Worm (Caenorhabditis elegans) whole organism, L3 larva: ENCODE results near the gene pir-2.

Source experiments
- R02D3.7 ChIP-seq: fragments of 150-350 bp; optimal IDR thresholded peaks from 2 replicates; lab custom pipeline; 2014; ENCODE audit warnings: missing biosample characterization, missing genetic modification characterization
- ZK546.5 ChIP-seq: sonication (generic microtip); optimal IDR thresholded peaks from 2 replicates; lab custom pipeline; 2017; ENCODE audit warnings: missing biosample characterization, missing genetic modification characterization
- aly-2 ChIP-seq: fragments of 150-350 bp; optimal IDR thresholded peaks from 2 replicates; lab custom pipeline; 2014; ENCODE audit warnings: missing biosample characterization, missing genetic modification characterization
- ama-1 ChIP-seq: fragments of 150-350 bp; optimal IDR thresholded peaks from 2 replicates; lab custom pipeline; 2018
- ceh-16 ChIP-seq: sonication (generic microtip); optimal IDR thresholded peaks from 2 replicates; lab custom pipeline; 2017; ENCODE audit warnings: missing biosample characterization, missing genetic modification characterization
- ceh-28 ChIP-seq: fragments of 150-350 bp; optimal IDR thresholded peaks from 2 replicates; lab custom pipeline; 2014; ENCODE audit warnings: missing biosample characterization, missing genetic modification reagents, missing genetic modification characterization
- ceh-82 ChIP-seq: fragments of 150-350 bp; optimal IDR thresholded peaks from 2 replicates; lab custom pipeline; 2014; ENCODE audit warnings: missing biosample characterization, missing genetic modification characterization
- ceh-9 ChIP-seq: sonication (generic microtip); optimal IDR thresholded peaks from 2 replicates; lab custom pipeline; 2018; ENCODE audit warnings: missing biosample characterization, missing genetic modification characterization
- daf-12 ChIP-seq: fragments of 150-350 bp; optimal IDR thresholded peaks from 2 replicates; lab custom pipeline; 2014; ENCODE audit warnings: missing biosample characterization, missing genetic modification reagents, missing genetic modification characterization
- egl-27 ChIP-seq: sonication (generic microtip); optimal IDR thresholded peaks from 4 replicates; lab custom pipeline; 2017; ENCODE audit warnings: missing biosample characterization, missing genetic modification reagents, missing genetic modification characterization
- egl-5 ChIP-seq: fragments of 150-350 bp; optimal IDR thresholded peaks from 2 replicates; lab custom pipeline; 2017; ENCODE audit warnings: missing biosample characterization, missing genetic modification reagents, missing genetic modification characterization, inconsistent platforms
- elt-1 ChIP-seq: fragments of 150-350 bp; optimal IDR thresholded peaks from 2 replicates; lab custom pipeline; 2014; ENCODE audit warnings: missing biosample characterization, missing genetic modification characterization
- elt-2 ChIP-seq: sonication (generic microtip); optimal IDR thresholded peaks from 2 replicates; lab custom pipeline; 2016; ENCODE audit warnings: missing genetic modification reagents, mild to moderate bottlenecking, missing genetic modification characterization, missing compliant biosample characterization
- eor-1 ChIP-seq, 2 experiments: fragments of 150-350 bp; optimal IDR thresholded peaks; 2 replicates each; lab custom pipeline; 2014 to 2018; ENCODE audit warnings: missing biosample characterization in 2 of 2, missing genetic modification characterization in 2 of 2
- fkh-10 ChIP-seq: sonication (generic microtip); optimal IDR thresholded peaks from 2 replicates; lab custom pipeline; 2017; ENCODE audit warnings: missing biosample characterization, missing genetic modification reagents, missing genetic modification characterization
- fkh-2 ChIP-seq: fragments of 150-350 bp; optimal IDR thresholded peaks from 2 replicates; lab custom pipeline; 2014; ENCODE audit warnings: missing biosample characterization, missing genetic modification reagents, missing genetic modification characterization
- fos-1 ChIP-seq: fragments of 150-350 bp; optimal IDR thresholded peaks from 2 replicates; lab custom pipeline; 2014; ENCODE audit warnings: missing biosample characterization, missing genetic modification characterization
- hmg-11 ChIP-seq: sonication (generic microtip); optimal IDR thresholded peaks from 2 replicates; lab custom pipeline; 2016; ENCODE audit warnings: missing genetic modification characterization, missing compliant biosample characterization
- jun-1 ChIP-seq: fragments of 150-350 bp; optimal IDR thresholded peaks from 2 replicates; lab custom pipeline; 2014; ENCODE audit warnings: missing biosample characterization, missing genetic modification reagents, missing genetic modification characterization
- lin-15B ChIP-seq: fragments of 150-350 bp; optimal IDR thresholded peaks from 2 replicates; lab custom pipeline; 2014; ENCODE audit warnings: missing biosample characterization, missing genetic modification characterization
- lin-39 ChIP-seq: fragments of 150-350 bp; optimal IDR thresholded peaks from 2 replicates; lab custom pipeline; 2018; ENCODE audit warnings: missing biosample characterization, missing genetic modification reagents, missing genetic modification characterization
- lsy-12 ChIP-seq: sonication (generic microtip); optimal IDR thresholded peaks from 2 replicates; lab custom pipeline; 2016; ENCODE audit warnings: mild to moderate bottlenecking, missing genetic modification characterization, missing compliant biosample characterization
- mdl-1 ChIP-seq: fragments of 150-350 bp; optimal IDR thresholded peaks from 2 replicates; lab custom pipeline; 2014; ENCODE audit warnings: missing biosample characterization, missing genetic modification characterization
- mml-1 ChIP-seq: fragments of 150-350 bp; sonication (generic microtip); optimal IDR thresholded peaks from 3 replicates; lab custom pipeline; 2014; ENCODE audit warnings: missing biosample characterization, missing genetic modification characterization
- nfya-1 ChIP-seq: sonication (generic microtip); optimal IDR thresholded peaks from 2 replicates; lab custom pipeline; 2017; ENCODE audit warnings: missing genetic modification characterization, mild to moderate bottlenecking, missing compliant biosample characterization, antibody characterized with exemption, moderate library complexity; ENCODE audit not compliant: insufficient read depth
- nhr-11 ChIP-seq: fragments of 150-350 bp; optimal IDR thresholded peaks from 2 replicates; lab custom pipeline; 2014; ENCODE audit warnings: missing biosample characterization, missing genetic modification characterization
- nhr-12 ChIP-seq: fragments of 150-350 bp; optimal IDR thresholded peaks from 2 replicates; lab custom pipeline; 2014; ENCODE audit warnings: missing biosample characterization, missing genetic modification characterization
- nhr-23 ChIP-seq: fragments of 150-350 bp; optimal IDR thresholded peaks from 2 replicates; lab custom pipeline; 2014; ENCODE audit warnings: missing biosample characterization, missing genetic modification reagents, missing genetic modification characterization
- nhr-237 ChIP-seq: fragments of 150-350 bp; optimal IDR thresholded peaks from 2 replicates; lab custom pipeline; 2014; ENCODE audit warnings: missing biosample characterization, missing genetic modification characterization
- nhr-25 ChIP-seq: sonication (generic microtip); optimal IDR thresholded peaks from 2 replicates; lab custom pipeline; 2017; ENCODE audit warnings: missing biosample characterization, missing genetic modification characterization
- nhr-28 ChIP-seq: fragments of 150-350 bp; optimal IDR thresholded peaks from 2 replicates; lab custom pipeline; 2014; ENCODE audit warnings: missing biosample characterization, missing genetic modification characterization
- nhr-43 ChIP-seq: sonication (generic microtip); optimal IDR thresholded peaks from 2 replicates; lab custom pipeline; 2016; ENCODE audit warnings: mild to moderate bottlenecking, missing genetic modification characterization, missing compliant biosample characterization; ENCODE audit not compliant: poor library complexity, severe bottlenecking
- nhr-67 ChIP-seq: fragments of 150-350 bp; optimal IDR thresholded peaks from 2 replicates; lab custom pipeline; 2014; ENCODE audit warnings: missing biosample characterization, missing genetic modification characterization
- nhr-76 ChIP-seq: fragments of 150-350 bp; sonication (generic microtip); optimal IDR thresholded peaks from 5 replicates; lab custom pipeline; 2014; ENCODE audit warnings: missing biosample characterization, missing genetic modification characterization
- nhr-77 ChIP-seq: fragments of 150-350 bp; optimal IDR thresholded peaks from 2 replicates; lab custom pipeline; 2014; ENCODE audit warnings: missing biosample characterization, missing genetic modification characterization
- pha-4 ChIP-seq: fragments of 150-350 bp; optimal IDR thresholded peaks from 2 replicates; lab custom pipeline; 2014; ENCODE audit warnings: missing biosample characterization, missing genetic modification reagents, missing genetic modification characterization
- pqm-1 ChIP-seq: fragments of 150-350 bp; optimal IDR thresholded peaks from 2 replicates; lab custom pipeline; 2017; ENCODE audit warnings: missing biosample characterization, missing genetic modification characterization, inconsistent platforms
- sea-2 ChIP-seq: fragments of 150-350 bp; sonication (generic microtip); optimal IDR thresholded peaks from 4 replicates; lab custom pipeline; 2014; ENCODE audit warnings: missing biosample characterization, missing genetic modification reagents, missing genetic modification characterization
- skn-1 ChIP-seq: fragments of 150-350 bp; optimal IDR thresholded peaks from 2 replicates; lab custom pipeline; 2014; ENCODE audit warnings: missing biosample characterization, missing genetic modification characterization
- snpc-4 ChIP-seq: fragments of 150-350 bp; optimal IDR thresholded peaks from 2 replicates; lab custom pipeline; 2014; ENCODE audit warnings: missing biosample characterization, missing genetic modification characterization
- tbx-2 ChIP-seq: sonication (generic microtip); optimal IDR thresholded peaks from 2 replicates; lab custom pipeline; 2016; ENCODE audit warnings: mild to moderate bottlenecking, missing genetic modification characterization, missing compliant biosample characterization
- unc-39 ChIP-seq: sonication (generic microtip); optimal IDR thresholded peaks from 4 replicates; lab custom pipeline; 2017; ENCODE audit warnings: missing biosample characterization, missing genetic modification characterization
- unc-62 ChIP-seq: fragments of 150-350 bp; sonication (generic microtip); optimal IDR thresholded peaks from 4 replicates; lab custom pipeline; 2014; ENCODE audit warnings: missing biosample characterization, missing genetic modification reagents, missing genetic modification characterization
- zag-1 ChIP-seq: fragments of 150-350 bp; optimal IDR thresholded peaks from 2 replicates; lab custom pipeline; 2014; ENCODE audit warnings: missing biosample characterization, missing genetic modification characterization
- ztf-11 ChIP-seq: fragments of 150-350 bp; optimal IDR thresholded peaks from 2 replicates; lab custom pipeline; 2014; ENCODE audit warnings: missing biosample characterization, missing genetic modification characterization
- ztf-4 ChIP-seq: fragments of 150-350 bp; optimal IDR thresholded peaks from 2 replicates; lab custom pipeline; 2014; ENCODE audit warnings: missing biosample characterization, missing genetic modification characterization

pir-2 gene

ce11 chrIII:9443417-9444027 is at the start of gene pir-2:
Gene pir-2, minus strand, starts transcription at chrIII:9443634.
- TF ChIP-seq ceh-9 (tag; lab: Kevin White, UChicago) = no peak
- TF ChIP-seq unc-62 (GFP tag; lab: Kevin White, UChicago) = no peak
- TF ChIP-seq egl-5 = peak; percentile 66
- TF ChIP-seq hmg-11 (tag; lab: Kevin White, UChicago) = peak; percentile 67
- peak; percentile 40 for TF ChIP-seq pqm-1 (tag; lab: Kevin White, UChicago)
- peak; percentile 60 for TF ChIP-seq lsy-12 (tag; lab: Kevin White, UChicago)
- TF ChIP-seq aly-2 (tag; lab: Kevin White, UChicago) = no peak
- no peak for TF ChIP-seq fkh-2
- TF ChIP-seq ama-1 (lab: Kevin White, UChicago) = peak; percentile 86
- no peak for TF ChIP-seq unc-39 (tag; lab: Kevin White, UChicago)
- TF ChIP-seq mdl-1 (tag; lab: Kevin White, UChicago) = no peak
- TF ChIP-seq ztf-11 (tag; lab: Kevin White, UChicago) = no peak
- no peak for TF ChIP-seq fos-1
- TF ChIP-seq sea-2 (GFP tag; lab: Kevin White, UChicago) = peak; percentile 83
- peak; percentile 25 for TF ChIP-seq elt-1 (tag; lab: Kevin White, UChicago)
- no peak for TF ChIP-seq ceh-16 (tag; lab: Kevin White, UChicago)
- peak; percentile 50 for TF ChIP-seq skn-1 (tag; lab: Kevin White, UChicago)
- no peak for TF ChIP-seq nhr-77 (tag; lab: Kevin White, UChicago)
- TF ChIP-seq eor-1 (tag; optimal IDR thresholded peaks at IDR 0.05; lab: Kevin White, UChicago) = no peak
- peak; percentile 97 for TF ChIP-seq ceh-28 (tag; lab: Kevin White, UChicago)
- TF ChIP-seq daf-12 (tag; lab: Kevin White, UChicago) = no peak
- TF ChIP-seq snpc-4 (tag; lab: Kevin White, UChicago) = peak; percentile 79
- TF ChIP-seq nhr-23 = peak; percentile 89
- TF ChIP-seq jun-1 (tag; lab: Kevin White, UChicago) = peak; percentile 20
- peak; percentile 95 for TF ChIP-seq lin-39 (tag; lab: Kevin White, UChicago)
- no peak for TF ChIP-seq nhr-67 (tag; lab: Kevin White, UChicago)
- TF ChIP-seq pha-4 (tag; lab: Kevin White, UChicago) = peak; percentile 92
- TF ChIP-seq nhr-43 (tag; lab: Kevin White, UChicago) = peak; percentile 21
- no peak for TF ChIP-seq nhr-76 (tag; lab: Kevin White, UChicago)
- peak; percentile 11 for TF ChIP-seq fkh-10 (GFP tag; lab: Kevin White, UChicago)
- peak; percentile 85 for TF ChIP-seq nhr-25
- peak; percentile 93 for TF ChIP-seq lin-15B
- TF ChIP-seq nhr-237 (tag; lab: Kevin White, UChicago) = no peak
- TF ChIP-seq ZK546.5 = no peak
- TF ChIP-seq tbx-2 (tag; lab: Kevin White, UChicago) = no peak
- TF ChIP-seq ceh-82 (tag; lab: Kevin White, UChicago) = peak; percentile 14
- peak; percentile 96 for TF ChIP-seq nfya-1
- TF ChIP-seq zag-1 (tag; lab: Kevin White, UChicago) = peak; percentile 11
- no peak for TF ChIP-seq mml-1 (tag; lab: Kevin White, UChicago)
- no peak for TF ChIP-seq nhr-28 (tag; lab: Kevin White, UChicago)
- no peak for TF ChIP-seq ztf-4
- TF ChIP-seq R02D3.7 (tag; lab: Kevin White, UChicago) = peak; percentile 74
- TF ChIP-seq egl-27 (tag; lab: Kevin White, UChicago) = no peak
- no peak for TF ChIP-seq nhr-12 (tag; lab: Kevin White, UChicago)
- no peak for TF ChIP-seq nhr-11
- TF ChIP-seq elt-2 (tag; lab: Kevin White, UChicago) = peak; percentile 48
- TF ChIP-seq, all 47 proteins: peak for 23
